Fruit fly (Drosophila melanogaster) whole organism, embryonic: ENCODE measurements around the gene Cp16.

ENCODE experiments used
- Ada2b ChIP-seq: fragments of 200-800 bp; sonication (Bioruptor generic); IDR thresholded peaks from 2 replicates; pipeline ENCODE4 v1.3.6; 2022; ENCODE audit warnings: missing biosample characterization, missing genetic modification characterization
- Adf1 ChIP-seq: fragments of 200-800 bp; sonication (Bioruptor generic); IDR thresholded peaks from 2 replicates; pipeline ENCODE4 v1.3.6; 2022; ENCODE audit warnings: missing biosample characterization, missing genetic modification characterization
- Aef1 ChIP-seq: fragments of 200-800 bp; sonication (Bioruptor generic); IDR thresholded peaks from 3 replicates; pipeline ENCODE4 v1.3.6; 2022; ENCODE audit warnings: missing biosample characterization, missing genetic modification characterization
- Bteb2 ChIP-seq: fragments of 200-800 bp; sonication (Bioruptor generic); optimal IDR thresholded peaks from 2 replicates; lab custom pipeline; 2016; ENCODE audit warnings: missing biosample characterization, missing genetic modification characterization
- CG10274 ChIP-seq: fragments of 200-800 bp; sonication (Bioruptor generic); optimal IDR thresholded peaks from 3 replicates; lab custom pipeline; 2017; ENCODE audit warnings: missing biosample characterization, mild to moderate bottlenecking, missing genetic modification characterization
- CG11560 ChIP-seq: fragments of 200-800 bp; sonication (Bioruptor generic); IDR thresholded peaks from 3 replicates; pipeline ENCODE4 v1.3.6; 2022; ENCODE audit warnings: missing biosample characterization, missing genetic modification characterization
- CG12219 ChIP-seq: fragments of 200-800 bp; sonication (Bioruptor generic); optimal IDR thresholded peaks from 3 replicates; lab custom pipeline; 2018; ENCODE audit warnings: missing biosample characterization, mild to moderate bottlenecking, missing genetic modification characterization
- CG12744 ChIP-seq: fragments of 200-800 bp; sonication (Bioruptor generic); optimal IDR thresholded peaks from 2 replicates; lab custom pipeline; 2016; ENCODE audit warnings: missing biosample characterization, missing genetic modification characterization
- CG14860 ChIP-seq: fragments of 200-800 bp; sonication (Bioruptor generic); IDR thresholded peaks from 3 replicates; pipeline ENCODE4 v1.3.6; 2022; ENCODE audit warnings: missing biosample characterization, missing genetic modification characterization; ENCODE audit not compliant: partially characterized antibody
- CG15269 ChIP-seq: fragments of 200-800 bp; sonication (Bioruptor generic); optimal IDR thresholded peaks from 2 replicates; lab custom pipeline; 2018; ENCODE audit warnings: missing biosample characterization, mild to moderate bottlenecking, missing genetic modification characterization, moderate library complexity
- CG1529 ChIP-seq: fragments of 200-800 bp; sonication (Bioruptor generic); optimal IDR thresholded peaks from 3 replicates; lab custom pipeline; 2018; ENCODE audit warnings: missing biosample characterization, missing genetic modification characterization
- CG15479 ChIP-seq: fragments of 200-800 bp; sonication (Bioruptor generic); optimal IDR thresholded peaks from 3 replicates; lab custom pipeline; 2019; ENCODE audit warnings: missing biosample characterization, mild to moderate bottlenecking, missing genetic modification characterization, moderate library complexity
- CG15514 ChIP-seq: fragments of 200-800 bp; sonication (Bioruptor generic); optimal IDR thresholded peaks from 3 replicates; lab custom pipeline; 2017; ENCODE audit warnings: missing biosample characterization, missing genetic modification characterization, mild to moderate bottlenecking, moderate library complexity, missing genetic modification reagents
- CG15696 ChIP-seq: fragments of 200-800 bp; sonication (Bioruptor generic); optimal IDR thresholded peaks from 2 replicates; lab custom pipeline; 2019; ENCODE audit warnings: missing biosample characterization, mild to moderate bottlenecking, missing genetic modification characterization, moderate library complexity
- CG17829 ChIP-seq: fragments of 200-800 bp; optimal IDR thresholded peaks from 2 replicates; lab custom pipeline; 2019; ENCODE audit warnings: missing biosample characterization, mild to moderate bottlenecking, missing genetic modification characterization, moderate library complexity
- CG18619 ChIP-seq: fragments of 200-800 bp; sonication (Bioruptor generic); optimal IDR thresholded peaks from 3 replicates; lab custom pipeline; 2017; ENCODE audit warnings: missing biosample characterization, mild to moderate bottlenecking, missing genetic modification characterization
- CG2199 ChIP-seq: fragments of 200-800 bp; sonication (Bioruptor generic); IDR thresholded peaks from 3 replicates; pipeline ENCODE4 v1.3.6; 2022; ENCODE audit warnings: missing biosample characterization, missing genetic modification characterization
- CG30431 ChIP-seq: fragments of 200-800 bp; sonication (Bioruptor generic); optimal IDR thresholded peaks from 2 replicates; lab custom pipeline; 2017; ENCODE audit warnings: missing biosample characterization, missing genetic modification characterization
- CG3281 ChIP-seq: fragments of 200-800 bp; sonication (Bioruptor generic); optimal IDR thresholded peaks from 3 replicates; lab custom pipeline; 2017; ENCODE audit warnings: missing biosample characterization, mild to moderate bottlenecking, missing genetic modification characterization
- CG4360 ChIP-seq: fragments of 200-800 bp; sonication (Bioruptor generic); IDR thresholded peaks from 2 replicates; pipeline ENCODE4 v1.3.6; 2022; ENCODE audit warnings: missing biosample characterization, missing genetic modification characterization
- CG4424 ChIP-seq: fragments of 200-800 bp; sonication (Bioruptor generic); optimal IDR thresholded peaks from 3 replicates; lab custom pipeline; 2016; ENCODE audit warnings: missing biosample characterization, missing genetic modification characterization
- CG6175 ChIP-seq: fragments of 200-800 bp; sonication (Bioruptor generic); IDR thresholded peaks from 3 replicates; pipeline ENCODE4 v1.3.6; 2022; ENCODE audit warnings: missing biosample characterization, missing genetic modification characterization
- CG6272 ChIP-seq: fragments of 200-800 bp; sonication (Bioruptor generic); IDR thresholded peaks from 2 replicates; pipeline ENCODE4 v1.3.6; 2022; ENCODE audit warnings: missing biosample characterization, missing genetic modification characterization
- CG7987 ChIP-seq: fragments of 200-800 bp; sonication (Bioruptor generic); optimal IDR thresholded peaks from 2 replicates; lab custom pipeline; 2018; ENCODE audit warnings: missing biosample characterization, mild to moderate bottlenecking, missing genetic modification characterization, moderate library complexity
- CG8359 ChIP-seq: fragments of 200-800 bp; sonication (Bioruptor generic); optimal IDR thresholded peaks from 2 replicates; lab custom pipeline; 2017; ENCODE audit warnings: missing biosample characterization, mild to moderate bottlenecking, missing genetic modification characterization, borderline replicate concordance
- CG9876 ChIP-seq: fragments of 200-800 bp; sonication (Bioruptor generic); optimal IDR thresholded peaks from 2 replicates; lab custom pipeline; 2016; ENCODE audit warnings: missing biosample characterization, missing genetic modification characterization
- Chrac-16 ChIP-seq: fragments of 200-800 bp; sonication (Bioruptor generic); optimal IDR thresholded peaks from 3 replicates; lab custom pipeline; 2016; ENCODE audit warnings: missing biosample characterization, missing genetic modification characterization
- CrebB ChIP-seq: fragments of 200-800 bp; sonication (Bioruptor generic); optimal IDR thresholded peaks from 3 replicates; lab custom pipeline; 2018; ENCODE audit warnings: missing biosample characterization, mild to moderate bottlenecking, missing genetic modification characterization
- D19A ChIP-seq: fragments of 200-800 bp; optimal IDR thresholded peaks from 3 replicates; lab custom pipeline; 2019; ENCODE audit warnings: missing biosample characterization, mild to moderate bottlenecking, missing genetic modification characterization, moderate library complexity
- Dll ChIP-seq: fragments of 200-800 bp; sonication (Bioruptor generic); IDR thresholded peaks from 4 replicates; pipeline ENCODE4 v1.3.6; 2022; ENCODE audit warnings: missing biosample characterization, missing genetic modification characterization; ENCODE audit not compliant: partially characterized antibody
- ERR ChIP-seq: fragments of 200-800 bp; sonication (Bioruptor generic); optimal IDR thresholded peaks from 2 replicates; lab custom pipeline; 2016; ENCODE audit warnings: missing biosample characterization, missing genetic modification characterization
- Ets97D ChIP-seq: fragments of 200-800 bp; sonication (Bioruptor generic); optimal IDR thresholded peaks from 3 replicates; lab custom pipeline; 2016; ENCODE audit warnings: missing biosample characterization, missing genetic modification characterization
- Hsf ChIP-seq: fragments of 200-800 bp; sonication (Bioruptor generic); optimal IDR thresholded peaks from 3 replicates; lab custom pipeline; 2016; ENCODE audit warnings: missing biosample characterization, missing genetic modification characterization
- Nf-YB ChIP-seq: fragments of 200-800 bp; sonication (Bioruptor generic); optimal IDR thresholded peaks from 3 replicates; lab custom pipeline; 2019; ENCODE audit warnings: missing biosample characterization, mild to moderate bottlenecking, missing genetic modification characterization, moderate library complexity
- ara ChIP-seq: fragments of 200-800 bp; sonication (Bioruptor generic); IDR thresholded peaks from 2 replicates; pipeline ENCODE4 v1.3.6; 2022; ENCODE audit warnings: missing biosample characterization, missing genetic modification characterization
- bowl ChIP-seq: fragments of 200-800 bp; sonication (Bioruptor generic); IDR thresholded peaks from 2 replicates; pipeline ENCODE4 v1.3.6; 2022; ENCODE audit warnings: missing biosample characterization, missing genetic modification characterization
- cad ChIP-seq: fragments of >200 bp; optimal IDR thresholded peaks from 2 replicates; lab custom pipeline; 2017; ENCODE audit warnings: missing biosample characterization, missing genetic modification characterization
- cas ChIP-seq: fragments of 200-800 bp; sonication (Bioruptor generic); IDR thresholded peaks from 2 replicates; pipeline ENCODE4 v1.3.6; 2022; ENCODE audit warnings: missing biosample characterization, missing genetic modification characterization
- cato ChIP-seq: fragments of 200-800 bp; sonication (Bioruptor generic); optimal IDR thresholded peaks from 2 replicates; lab custom pipeline; 2016; ENCODE audit warnings: missing biosample characterization, missing genetic modification characterization, borderline replicate concordance
- crc ChIP-seq: fragments of 200-800 bp; sonication (Bioruptor generic); optimal IDR thresholded peaks from 2 replicates; lab custom pipeline; 2016; ENCODE audit warnings: missing biosample characterization, missing genetic modification characterization
- cwo ChIP-seq: fragments of 200-800 bp; sonication (Bioruptor generic); optimal IDR thresholded peaks from 3 replicates; lab custom pipeline; 2017; ENCODE audit warnings: missing biosample characterization, missing genetic modification characterization, mild to moderate bottlenecking, moderate library complexity, missing genetic modification reagents
- dmrt99B ChIP-seq: fragments of 200-800 bp; sonication (Bioruptor generic); optimal IDR thresholded peaks from 2 replicates; lab custom pipeline; 2018; ENCODE audit warnings: missing biosample characterization, mild to moderate bottlenecking, missing genetic modification characterization, moderate library complexity
- dysf ChIP-seq: fragments of 200-800 bp; sonication (Bioruptor generic); IDR thresholded peaks from 3 replicates; pipeline ENCODE4 v1.3.6; 2022; ENCODE audit warnings: missing biosample characterization, missing genetic modification characterization
- emc ChIP-seq: fragments of 200-800 bp; sonication (Bioruptor generic); optimal IDR thresholded peaks from 2 replicates; lab custom pipeline; 2016; ENCODE audit warnings: missing biosample characterization, missing genetic modification characterization
- fd64A ChIP-seq: fragments of 200-800 bp; sonication (Bioruptor generic); optimal IDR thresholded peaks from 3 replicates; lab custom pipeline; 2018; ENCODE audit warnings: missing biosample characterization, mild to moderate bottlenecking, missing genetic modification characterization
- mld ChIP-seq: fragments of 200-800 bp; sonication (Bioruptor generic); IDR thresholded peaks from 3 replicates; pipeline ENCODE4 v1.3.6; 2022; ENCODE audit warnings: missing biosample characterization, missing genetic modification characterization; ENCODE audit not compliant: partially characterized antibody
- pb ChIP-seq: fragments of 200-800 bp; sonication (Bioruptor generic); optimal IDR thresholded peaks from 3 replicates; lab custom pipeline; 2016; ENCODE audit warnings: missing biosample characterization, missing genetic modification characterization
- pfk ChIP-seq: fragments of 200-800 bp; sonication (Bioruptor generic); optimal IDR thresholded peaks from 2 replicates; lab custom pipeline; 2018; ENCODE audit warnings: missing biosample characterization, mild to moderate bottlenecking, missing genetic modification characterization, moderate library complexity
- tgo ChIP-seq: fragments of 200-800 bp; sonication (Bioruptor generic); IDR thresholded peaks from 3 replicates; pipeline ENCODE4 v1.3.6; 2022; ENCODE audit warnings: missing biosample characterization, missing genetic modification characterization
- vvl ChIP-seq: fragments of 200-800 bp; sonication (Bioruptor generic); IDR thresholded peaks from 2 replicates; pipeline ENCODE4 v1.3.6; 2022; ENCODE audit warnings: missing biosample characterization, missing genetic modification characterization
- wor ChIP-seq: fragments of 200-800 bp; sonication (Bioruptor generic); IDR thresholded peaks from 2 replicates; pipeline ENCODE4 v1.3.6; 2022; ENCODE audit warnings: missing biosample characterization, missing genetic modification characterization

The Cp16 gene

DNA sequence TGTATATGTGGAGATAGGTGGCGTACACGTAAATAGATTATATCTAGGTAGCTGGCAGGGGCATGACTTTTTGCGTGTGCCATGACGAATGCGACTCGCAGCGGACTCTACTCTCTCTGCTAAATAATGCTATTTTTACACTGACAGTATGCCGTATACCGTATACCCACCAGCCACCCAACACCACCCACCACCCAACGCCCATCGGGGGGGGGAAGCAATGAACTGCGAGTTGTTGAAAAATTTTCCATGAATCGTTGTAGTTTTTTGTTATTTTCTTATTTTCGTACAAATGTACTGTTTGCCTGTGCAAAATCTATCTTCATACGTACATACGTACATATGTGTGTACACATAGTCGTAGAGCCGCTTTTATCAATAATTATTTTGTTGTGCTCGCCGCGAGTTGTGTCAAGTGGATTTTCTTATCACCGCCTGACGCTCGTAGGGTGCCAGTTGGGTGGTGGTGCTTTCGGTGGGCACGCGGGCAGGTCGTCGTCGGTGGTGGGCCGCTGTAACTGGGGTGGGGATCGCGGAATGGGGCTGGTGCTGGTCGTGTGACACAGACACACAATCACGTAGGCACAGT is 31.6 kb upstream of the Cp16 start (continued):
- no peak for TF ChIP-seq CG12744 (GFP tag; lab: Kevin White, UChicago)
- TF ChIP-seq pb = no peak
- no peak for TF ChIP-seq cad (GFP tag; lab: Kevin White, UChicago)
- TF ChIP-seq Chrac-16 (GFP tag; lab: Kevin White, UChicago) = no peak
- no peak for TF ChIP-seq CG15514 (GFP tag; lab: Kevin White, UChicago)
- no peak for TF ChIP-seq emc
- TF ChIP-seq D19A = no peak
- peak; percentile 43 for TF ChIP-seq CG15479 (GFP tag; lab: Kevin White, UChicago)
- TF ChIP-seq Dll (GFP tag; lab: Robert Waterston, UW) = no peak
- no peak for TF ChIP-seq vvl (GFP tag; lab: Robert Waterston, UW)
- TF ChIP-seq Ada2b = no peak
- no peak for TF ChIP-seq CG9876 (GFP tag; lab: Kevin White, UChicago)
- no peak for TF ChIP-seq CG17829 (tag; lab: Kevin White, UChicago)
- TF ChIP-seq cato = no peak
- TF ChIP-seq CG15696 (tag; lab: Kevin White, UChicago) = peak; percentile 39
- no peak for TF ChIP-seq pfk (GFP tag; lab: Kevin White, UChicago)
- no peak for TF ChIP-seq CG18619
- no peak for TF ChIP-seq CG14860 (GFP tag; lab: Robert Waterston, UW)
- TF ChIP-seq CG4360 (GFP tag; lab: Robert Waterston, UW) = no peak
- TF ChIP-seq CG8359 = no peak
- no peak for TF ChIP-seq CG6272 (GFP tag; lab: Robert Waterston, UW)
- TF ChIP-seq CG12219 = no peak
- no peak for TF ChIP-seq Aef1 (GFP tag; lab: Robert Waterston, UW)
- TF ChIP-seq wor (GFP tag; lab: Robert Waterston, UW) = no peak
- TF ChIP-seq ara (GFP tag; lab: Robert Waterston, UW) = peak; percentile 10
- no peak for TF ChIP-seq Hsf (GFP tag; lab: Kevin White, UChicago)
- no peak for TF ChIP-seq crc (GFP tag; lab: Kevin White, UChicago)
- 0 out of 2 replicates have a peak, but pooled peaks have one; percentile 1 for TF ChIP-seq Adf1
- TF ChIP-seq CG7987 (GFP tag; lab: Kevin White, UChicago) = peak; percentile 82
- TF ChIP-seq cwo (GFP tag; lab: Kevin White, UChicago) = peak; percentile 98
- no peak for TF ChIP-seq tgo
- no peak for TF ChIP-seq CG4424
- TF ChIP-seq CG3281 (GFP tag; lab: Kevin White, UChicago) = no peak
- no peak for TF ChIP-seq CG2199 (GFP tag; lab: Robert Waterston, UW)
- no peak for TF ChIP-seq Nf-YB (GFP tag; lab: Kevin White, UChicago)

DNA sequence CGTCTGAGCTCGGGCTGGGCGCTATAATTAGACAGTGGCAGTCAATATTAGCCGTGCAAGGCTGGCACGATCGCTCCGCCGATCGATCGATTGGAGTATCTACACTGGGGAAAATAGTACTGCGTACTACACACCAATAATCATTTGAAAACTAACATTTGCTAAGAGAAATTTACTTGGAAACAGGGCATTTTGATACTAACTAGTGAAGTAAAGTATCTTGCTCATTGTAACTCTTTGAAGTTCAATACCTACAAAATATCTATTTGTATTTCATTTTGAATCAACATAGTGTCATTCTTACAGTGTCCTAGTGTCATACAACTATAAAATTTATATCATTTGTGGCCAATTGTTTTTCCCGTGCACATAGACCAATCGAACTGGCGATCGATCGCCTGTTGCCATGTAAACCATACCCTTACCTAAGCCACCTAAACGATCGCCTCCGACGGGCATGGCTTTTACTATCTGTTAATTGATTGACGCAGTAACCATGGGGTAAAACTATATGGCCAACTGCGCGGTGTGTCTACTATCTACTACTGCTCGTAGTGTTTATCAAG is 31.0 kb upstream of the Cp16 start:
- no peak for TF ChIP-seq CG6175 (GFP tag; lab: Robert Waterston, UW)
- no peak for TF ChIP-seq bowl
- peak; percentile 81 for TF ChIP-seq pb
- TF ChIP-seq CG11560 (tag; lab: Robert Waterston, UW) = peak; percentile 63; the same call in 2 of the 3 replicates
- TF ChIP-seq Bteb2 (GFP tag; lab: Kevin White, UChicago) = peak; percentile 78
- peak; percentile 34 for TF ChIP-seq CrebB (tag; lab: Kevin White, UChicago)
- TF ChIP-seq fd64A = peak; percentile 16
- peak; percentile 87 for TF ChIP-seq dysf (GFP tag; lab: Robert Waterston, UW)
- peak; percentile 49 for TF ChIP-seq Ets97D
- TF ChIP-seq CG10274 (GFP tag; lab: Kevin White, UChicago) = peak; percentile 49
- TF ChIP-seq dmrt99B = peak; percentile 88
- TF ChIP-seq Hsf (GFP tag; lab: Kevin White, UChicago) = peak; percentile 86
- peak; percentile 61 for TF ChIP-seq ERR (GFP tag; lab: Kevin White, UChicago)
- TF ChIP-seq mld = no peak
- TF ChIP-seq cas = 0 out of 2 replicates have a peak, but pooled peaks have one; percentile 15
- TF ChIP-seq CG1529 (GFP tag; lab: Kevin White, UChicago) = peak; percentile 31
- peak; percentile 86 for TF ChIP-seq CG15269 (tag; lab: Kevin White, UChicago)
- peak; percentile 50 for TF ChIP-seq CG30431 (GFP tag; lab: Kevin White, UChicago)
